Fruit fly (Drosophila melanogaster) whole organism, embryonic: ENCODE data around the gene smid.

Experiments
- Ada2b ChIP-seq: fragments of 200-800 bp; sonication (Bioruptor generic); IDR thresholded peaks from 2 replicates; pipeline ENCODE4 v1.3.6; 2022; ENCODE audit warnings: missing biosample characterization, missing genetic modification characterization
- Adf1 ChIP-seq: fragments of 200-800 bp; sonication (Bioruptor generic); IDR thresholded peaks from 2 replicates; pipeline ENCODE4 v1.3.6; 2022; ENCODE audit warnings: missing biosample characterization, missing genetic modification characterization
- Asciz ChIP-seq: fragments of 200-800 bp; sonication (Bioruptor generic); optimal IDR thresholded peaks from 2 replicates; lab custom pipeline; 2017; ENCODE audit warnings: missing biosample characterization, mild to moderate bottlenecking, missing genetic modification characterization, missing genetic modification reagents
- Blimp-1 ChIP-seq: fragments of 200-800 bp; sonication (Bioruptor generic); optimal IDR thresholded peaks from 3 replicates; lab custom pipeline; 2018; ENCODE audit warnings: missing biosample characterization, missing genetic modification characterization, mild to moderate bottlenecking, moderate library complexity, missing genetic modification reagents
- CG12769 ChIP-seq: fragments of 200-800 bp; sonication (Bioruptor generic); optimal IDR thresholded peaks from 2 replicates; lab custom pipeline; 2019; ENCODE audit warnings: missing biosample characterization, mild to moderate bottlenecking, missing genetic modification characterization, moderate library complexity
- CG12942 ChIP-seq: fragments of 200-800 bp; sonication (Bioruptor generic); optimal IDR thresholded peaks from 3 replicates; lab custom pipeline; 2016; ENCODE audit warnings: missing biosample characterization, missing genetic modification characterization
- CG14441 ChIP-seq: fragments of 200-800 bp; sonication (Bioruptor generic); IDR thresholded peaks from 2 replicates; pipeline ENCODE4 v1.3.6; 2022; ENCODE audit warnings: missing biosample characterization, missing genetic modification characterization
- CG16815 ChIP-seq: fragments of 200-800 bp; sonication (Bioruptor generic); optimal IDR thresholded peaks from 3 replicates; lab custom pipeline; 2017; ENCODE audit warnings: missing biosample characterization, mild to moderate bottlenecking, missing genetic modification characterization
- CG17186 ChIP-seq: fragments of 200-800 bp; sonication (Bioruptor generic); optimal IDR thresholded peaks from 3 replicates; lab custom pipeline; 2017; ENCODE audit warnings: missing biosample characterization, missing genetic modification reagents, missing genetic modification characterization
- CG17361 ChIP-seq: fragments of 200-800 bp; sonication (Bioruptor generic); IDR thresholded peaks from 3 replicates; pipeline ENCODE4 v1.3.6; 2022; ENCODE audit warnings: missing biosample characterization, missing genetic modification characterization
- CG18599 ChIP-seq: fragments of 200-800 bp; sonication (Bioruptor generic); optimal IDR thresholded peaks from 3 replicates; lab custom pipeline; 2017; ENCODE audit warnings: missing biosample characterization, missing genetic modification characterization, mild to moderate bottlenecking, moderate library complexity, missing genetic modification reagents
- CG2199 ChIP-seq: fragments of 200-800 bp; sonication (Bioruptor generic); IDR thresholded peaks from 3 replicates; pipeline ENCODE4 v1.3.6; 2022; ENCODE audit warnings: missing biosample characterization, missing genetic modification characterization
- CG2678 ChIP-seq: fragments of 200-800 bp; sonication (Bioruptor generic); optimal IDR thresholded peaks from 3 replicates; lab custom pipeline; 2019; ENCODE audit warnings: missing biosample characterization, mild to moderate bottlenecking, missing genetic modification characterization, moderate library complexity
- CG30020 ChIP-seq: fragments of 200-800 bp; optimal IDR thresholded peaks from 2 replicates; lab custom pipeline; 2019; ENCODE audit warnings: missing biosample characterization, mild to moderate bottlenecking, missing genetic modification characterization, moderate library complexity
- CG31365 ChIP-seq: fragments of 200-800 bp; sonication (Bioruptor generic); optimal IDR thresholded peaks from 2 replicates; lab custom pipeline; 2018; ENCODE audit warnings: missing biosample characterization, mild to moderate bottlenecking, missing genetic modification characterization
- CG3281 ChIP-seq: fragments of 200-800 bp; sonication (Bioruptor generic); optimal IDR thresholded peaks from 3 replicates; lab custom pipeline; 2017; ENCODE audit warnings: missing biosample characterization, mild to moderate bottlenecking, missing genetic modification characterization
- CG34224 ChIP-seq: fragments of 200-800 bp; sonication (Bioruptor generic); IDR thresholded peaks from 3 replicates; pipeline ENCODE4 v1.3.6; 2022; ENCODE audit warnings: missing biosample characterization, missing genetic modification characterization; ENCODE audit not compliant: partially characterized antibody
- CG43689 ChIP-seq: fragments of 200-800 bp; sonication (Bioruptor generic); IDR thresholded peaks from 2 replicates; pipeline ENCODE4 v1.3.6; 2022; ENCODE audit warnings: missing biosample characterization, missing genetic modification characterization
- CG7357 ChIP-seq: fragments of 200-800 bp; sonication (Bioruptor generic); IDR thresholded peaks from 3 replicates; pipeline ENCODE4 v1.3.6; 2022; ENCODE audit warnings: missing biosample characterization, missing genetic modification characterization
- CG7839 ChIP-seq: fragments of 200-800 bp; sonication (Bioruptor generic); optimal IDR thresholded peaks from 3 replicates; lab custom pipeline; 2018; ENCODE audit warnings: missing biosample characterization, mild to moderate bottlenecking, missing genetic modification characterization, moderate library complexity
- D19B ChIP-seq: fragments of 200-800 bp; sonication (Bioruptor generic); optimal IDR thresholded peaks from 2 replicates; lab custom pipeline; 2017; ENCODE audit warnings: missing biosample characterization, mild to moderate bottlenecking, missing genetic modification characterization
- Dref ChIP-seq: fragments of 200-800 bp; sonication (Bioruptor generic); IDR thresholded peaks from 2 replicates; pipeline ENCODE4 v1.3.6; 2022; ENCODE audit warnings: missing biosample characterization, missing genetic modification characterization
- Eip74EF ChIP-seq, 2 experiments: fragments of 200-800 bp in 1 of 2; fragments of >200 bp in 1 of 2; sonication (Bioruptor generic) in 1 of 2; optimal IDR thresholded peaks; 2 replicates each; lab custom pipeline; 2017 to 2019; ENCODE audit warnings: missing biosample characterization in 2 of 2, missing genetic modification characterization in 2 of 2, mild to moderate bottlenecking in 1 of 2, moderate library complexity in 1 of 2
- Ets65A ChIP-seq: fragments of 200-800 bp; sonication (Bioruptor generic); peaks from one replicate; lab custom pipeline; 2016; ENCODE audit warnings: missing biosample characterization, missing genetic modification characterization
- H2.0 ChIP-seq: fragments of 200-800 bp; sonication (Bioruptor generic); IDR thresholded peaks from 2 replicates; pipeline ENCODE4 v1.3.6; 2022; ENCODE audit warnings: missing biosample characterization, missing genetic modification characterization
- HHEX ChIP-seq: fragments of 200-800 bp; sonication (Bioruptor generic); optimal IDR thresholded peaks from 3 replicates; lab custom pipeline; 2017; ENCODE audit warnings: missing biosample characterization, mild to moderate bottlenecking, missing genetic modification characterization, missing genetic modification reagents
- HLH3B ChIP-seq: fragments of 200-800 bp; sonication (Bioruptor generic); IDR thresholded peaks from 2 replicates; pipeline ENCODE4 v1.3.6; 2022; ENCODE audit warnings: missing biosample characterization, missing genetic modification characterization
- Jarid2 ChIP-seq: fragments of 200-800 bp; sonication (Bioruptor generic); optimal IDR thresholded peaks from 3 replicates; lab custom pipeline; 2017; ENCODE audit warnings: mild to moderate bottlenecking, missing biosample characterization, missing genetic modification reagents, missing genetic modification characterization
- Kr ChIP-seq: fragments of 200-800 bp; sonication (Bioruptor generic); optimal IDR thresholded peaks from 2 replicates; lab custom pipeline; 2017; ENCODE audit warnings: missing biosample characterization, mild to moderate bottlenecking, missing genetic modification characterization
- Med ChIP-seq: fragments of 200-800 bp; sonication (Bioruptor generic); peaks from one replicate; lab custom pipeline; 2016; ENCODE audit warnings: missing biosample characterization, missing genetic modification characterization, mild to moderate bottlenecking, inconsistent platforms, moderate library complexity
- Sin3A ChIP-seq: fragments of >200 bp; optimal IDR thresholded peaks from 2 replicates; lab custom pipeline; 2018
- Sox100B ChIP-seq: fragments of 200-800 bp; sonication (Bioruptor generic); optimal IDR thresholded peaks from 3 replicates; lab custom pipeline; 2018; ENCODE audit warnings: missing biosample characterization, mild to moderate bottlenecking, missing genetic modification characterization
- Sox102F ChIP-seq: fragments of 200-800 bp; sonication (Bioruptor generic); optimal IDR thresholded peaks from 2 replicates; lab custom pipeline; 2018; ENCODE audit warnings: missing biosample characterization, mild to moderate bottlenecking, missing genetic modification characterization, moderate library complexity
- Taf1 ChIP-seq: fragments of 200-800 bp; sonication (Bioruptor generic); IDR thresholded peaks from 2 replicates; pipeline ENCODE4 v1.3.6; 2022; ENCODE audit warnings: missing biosample characterization, missing genetic modification characterization
- bcd ChIP-seq: fragments of 200-800 bp; sonication (Bioruptor generic); optimal IDR thresholded peaks from 2 replicates; lab custom pipeline; 2017; ENCODE audit warnings: missing biosample characterization, mild to moderate bottlenecking, missing genetic modification characterization
- btn ChIP-seq: fragments of 200-800 bp; sonication (Bioruptor generic); optimal IDR thresholded peaks from 2 replicates; lab custom pipeline; 2016; ENCODE audit warnings: missing biosample characterization, missing genetic modification characterization
- gem ChIP-seq: fragments of 200-800 bp; sonication (Bioruptor generic); optimal IDR thresholded peaks from 2 replicates; lab custom pipeline; 2019; ENCODE audit warnings: missing biosample characterization, mild to moderate bottlenecking, missing genetic modification characterization, moderate library complexity
- gt ChIP-seq: fragments of 200-800 bp; sonication (Bioruptor generic); IDR thresholded peaks from 2 replicates; pipeline ENCODE4 v1.3.6; 2022; ENCODE audit warnings: missing biosample characterization, missing genetic modification characterization
- kay ChIP-seq: fragments of 200-800 bp; sonication (Bioruptor generic); optimal IDR thresholded peaks from 2 replicates; lab custom pipeline; 2016; ENCODE audit warnings: missing biosample characterization, missing genetic modification characterization
- ken ChIP-seq: fragments of 200-800 bp; sonication (Bioruptor generic); IDR thresholded peaks from 3 replicates; pipeline ENCODE4 v1.3.6; 2022; ENCODE audit warnings: missing biosample characterization, missing genetic modification characterization
- onecut ChIP-seq: fragments of 200-800 bp; sonication (Bioruptor generic); IDR thresholded peaks from 2 replicates; pipeline ENCODE4 v1.3.6; 2022; ENCODE audit warnings: missing biosample characterization, missing genetic modification characterization
- ranshi ChIP-seq: fragments of 200-800 bp; sonication (Bioruptor generic); IDR thresholded peaks from 2 replicates; pipeline ENCODE4 v1.3.6; 2022; ENCODE audit warnings: missing biosample characterization, missing genetic modification characterization
- sd ChIP-seq: fragments of 200-800 bp; sonication (Bioruptor generic); optimal IDR thresholded peaks from 3 replicates; lab custom pipeline; 2018; ENCODE audit warnings: missing biosample characterization, mild to moderate bottlenecking, missing genetic modification characterization, moderate library complexity
- sens ChIP-seq: fragments of 200-800 bp; sonication (Bioruptor generic); peaks from one replicate; lab custom pipeline; 2016; ENCODE audit warnings: missing biosample characterization, missing genetic modification characterization
- sob ChIP-seq: fragments of 200-800 bp; sonication (Bioruptor generic); IDR thresholded peaks from 2 replicates; pipeline ENCODE4 v1.3.6; 2022; ENCODE audit warnings: missing biosample characterization, missing genetic modification characterization
- tin ChIP-seq: fragments of 200-800 bp; sonication (Bioruptor generic); optimal IDR thresholded peaks from 3 replicates; lab custom pipeline; 2016; ENCODE audit warnings: missing biosample characterization, missing genetic modification characterization
- tio ChIP-seq: fragments of 200-800 bp; sonication (Bioruptor generic); optimal IDR thresholded peaks from 2 replicates; lab custom pipeline; 2017; ENCODE audit warnings: missing biosample characterization, missing genetic modification characterization, inconsistent platforms
- z ChIP-seq: fragments of 200-800 bp; sonication (Bioruptor generic); IDR thresholded peaks from 3 replicates; pipeline ENCODE4 v1.3.6; 2022; ENCODE audit warnings: missing biosample characterization, missing genetic modification characterization

The smid gene

DNA sequence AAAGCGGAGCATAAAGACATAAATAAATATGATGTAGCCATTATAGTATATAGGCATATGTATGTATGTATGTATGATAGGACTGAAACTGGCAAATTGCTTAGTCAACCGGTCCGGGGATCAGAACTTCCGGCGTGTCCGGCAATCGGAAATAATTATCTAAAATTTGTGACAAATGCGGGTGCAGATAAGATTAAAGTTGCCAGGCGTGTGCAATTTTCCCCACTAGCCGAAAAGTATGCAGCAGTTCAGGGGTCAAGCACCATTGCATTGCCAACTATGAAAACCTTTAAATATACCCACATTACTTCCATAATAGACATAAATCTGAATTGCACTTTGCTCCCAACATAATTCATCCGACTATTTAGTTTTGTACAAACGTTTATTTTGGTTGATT is 50.9 kb downstream of the smid start (continued):
- no peak for TF ChIP-seq CG16815 (GFP tag; lab: Kevin White, UChicago)
- TF ChIP-seq D19B = no peak
- TF ChIP-seq CG18599 (GFP tag; lab: Kevin White, UChicago) = no peak
- no peak for TF ChIP-seq Eip74EF (GFP tag; optimal IDR thresholded peaks at IDR 0.05; lab: Kevin White, UChicago)

DNA sequence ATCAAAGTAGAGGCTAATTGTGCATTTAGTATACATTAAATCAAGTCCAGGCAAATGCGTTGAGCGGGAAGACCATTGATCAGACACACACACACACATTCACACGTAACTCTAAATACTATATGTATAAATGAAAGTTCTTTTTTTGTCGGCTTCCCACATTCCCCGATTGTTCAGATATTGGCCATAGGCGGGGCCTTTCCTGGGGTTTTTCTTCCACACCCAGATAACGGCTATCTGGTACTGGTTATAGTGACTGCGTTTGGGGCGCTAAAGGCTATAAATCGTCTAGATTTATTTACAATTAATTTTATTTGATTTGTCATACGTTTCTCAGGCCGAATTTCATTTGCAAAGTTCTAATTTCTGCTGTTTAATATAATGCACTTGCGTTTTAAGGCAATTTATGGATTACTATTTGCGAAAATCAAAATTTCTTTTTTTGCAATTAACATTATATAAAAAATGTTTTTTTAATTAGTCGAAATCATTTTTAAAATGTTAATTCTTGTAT is 51.5 kb downstream of the smid start:
- TF ChIP-seq tio (no peak), CG14441 (GFP tag; lab: Robert Waterston, UW) (no peak), Adf1 (GFP tag; lab: Robert Waterston, UW) (no peak), D19B (no peak), Sox100B (GFP tag; lab: Kevin White, UChicago) (peak; percentile 13), Dref (GFP tag; lab: Robert Waterston, UW) (no peak), Ets65A (GFP tag; lab: Kevin White, UChicago) (peak; percentile 53), CG7839 (tag; lab: Kevin White, UChicago) (no peak), onecut (no peak), sens (GFP tag; lab: Kevin White, UChicago) (peak; percentile 56), Med (GFP tag; lab: Kevin White, UChicago) (peak; percentile 30), Jarid2 (GFP tag; lab: Kevin White, UChicago) (no peak), ken (GFP tag; lab: Robert Waterston, UW) (no peak), bcd (GFP tag; lab: Kevin White, UChicago) (no peak), CG2199 (peak; percentile 62; the same call in 2 of the 3 replicates)

DNA sequence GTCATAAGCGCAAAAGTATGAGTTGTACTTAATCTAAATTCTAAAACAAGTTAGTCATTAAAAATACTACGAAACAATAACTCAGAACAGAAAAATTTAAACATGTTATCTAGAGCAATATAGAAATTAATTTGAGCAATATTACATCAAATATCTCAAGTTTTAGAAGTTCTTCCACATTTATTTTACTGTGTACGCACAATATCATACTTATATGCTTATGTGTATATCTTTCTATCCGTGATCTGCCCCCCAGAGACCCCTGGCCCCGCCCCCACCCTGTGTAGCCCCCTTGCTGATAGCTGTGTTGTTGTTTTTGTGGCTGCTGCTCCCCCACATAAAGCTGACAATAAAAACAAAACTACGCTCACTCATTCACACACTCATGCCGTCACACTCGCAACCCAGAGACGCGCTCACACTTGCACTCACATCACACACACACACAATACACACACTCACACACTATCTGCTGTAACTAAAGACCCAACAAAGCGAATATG is 52.0 kb downstream of the smid start:
- TF ChIP-seq H2.0 (GFP tag; lab: Robert Waterston, UW) (no peak), btn (no peak), CG43689 (no peak), Asciz (GFP tag; lab: Kevin White, UChicago) (peak; percentile 28), CG3281 (GFP tag; lab: Kevin White, UChicago) (peak; percentile 34), CG34224 (0 out of 3 replicates have a peak, but pooled peaks have one; percentile 15), Kr (no peak), z (GFP tag; lab: Robert Waterston, UW) (peak; percentile 95), Taf1 (GFP tag; lab: Robert Waterston, UW) (no peak), CG2678 (tag; lab: Kevin White, UChicago) (peak; percentile 48), Sin3A (lab: Kevin White, UChicago) (no peak), CG31365 (tag; lab: Kevin White, UChicago) (no peak), Blimp-1 (peak; percentile 27), sob (GFP tag; lab: Robert Waterston, UW) (no peak), CG12769 (tag; lab: Kevin White, UChicago) (peak; percentile 71), CG17186 (no peak), ranshi (GFP tag; lab: Robert Waterston, UW) (no peak), CG12942 (GFP tag; lab: Kevin White, UChicago) (no peak), Sox102F (peak; percentile 35), sd (tag; lab: Kevin White, UChicago) (peak; percentile 28), CG30020 (tag; lab: Kevin White, UChicago) (no peak), tin (GFP tag; lab: Kevin White, UChicago) (no peak), HLH3B (GFP tag; lab: Robert Waterston, UW) (peak; percentile 33; the same call in 1 of the 2 replicates), CG7357 (GFP tag; lab: Robert Waterston, UW) (no peak), gt (GFP tag; lab: Robert Waterston, UW) (no peak), Ada2b (GFP tag; lab: Robert Waterston, UW) (0 out of 2 replicates have a peak, but pooled peaks have one; percentile 22), kay (GFP tag; lab: Kevin White, UChicago) (no peak), CG17361 (peak; percentile 28; the same call in 1 of the 3 replicates), HHEX (GFP tag; lab: Kevin White, UChicago) (no peak), gem (tag; lab: Kevin White, UChicago) (peak; percentile 58), CG14441 (GFP tag; lab: Robert Waterston, UW) (peak; percentile 12; the same call in 1 of the 2 replicates)
